Worm (Caenorhabditis elegans): ENCODE measurements around the gene R09D1.12.

DNA sequence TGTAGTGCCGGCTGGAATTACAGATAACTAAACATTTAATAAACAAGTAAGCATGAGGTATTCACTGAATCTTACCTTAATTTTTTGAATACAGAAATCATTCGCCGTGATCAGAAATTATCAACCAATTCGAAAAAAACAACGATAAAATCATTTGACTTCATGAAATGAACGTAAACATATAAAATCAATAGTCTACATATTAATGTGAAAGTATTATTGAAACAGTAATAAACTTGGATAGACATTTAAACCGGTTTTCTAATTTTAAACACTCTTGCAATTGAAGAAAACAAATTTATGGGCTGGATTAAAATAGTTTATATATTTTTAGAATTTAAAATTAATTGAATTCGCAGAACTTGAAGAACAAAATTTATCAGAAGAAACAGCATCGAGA lies 10.2 kb downstream of the R09D1.12 start, which contains the start of gene chil-16:
- TF ChIP-seq flt-1 (GFP tag; IDR thresholded peaks at IDR 0.05) (no peak), cog-1 (tag; optimal IDR thresholded peaks at IDR 0.05) (no peak), med-1 (GFP tag; optimal IDR thresholded peaks at IDR 0.05; ENCODE audit: insufficient read depth) (no peak), ref-1 (GFP tag; conservative IDR thresholded peaks at IDR 0.05) (no peak), ztf-29 (GFP tag; IDR thresholded peaks at IDR 0.05) (no peak)

Measured in whole organism, midembryonic.